Worm (Caenorhabditis elegans): ENCODE measurements around the gene lin-46.

- TF ChIP-seq egl-27 (tag; optimal IDR thresholded peaks at IDR 0.05), result no peak
- TF ChIP-seq ama-1 (optimal IDR thresholded peaks at IDR 0.05), result no peak
- TF ChIP-seq lin-39 (tag; optimal IDR thresholded peaks at IDR 0.05), result no peak
- TF ChIP-seq mab-5 (tag; optimal IDR thresholded peaks at IDR 0.05), result no peak
- no peak for TF ChIP-seq ceh-16 (tag; optimal IDR thresholded peaks at IDR 0.05)
- no peak for TF ChIP-seq fos-1 (tag; optimal IDR thresholded peaks at IDR 0.05)
- no peak for TF ChIP-seq skn-1 (tag; optimal IDR thresholded peaks at IDR 0.05)
- TF ChIP-seq alr-1 (tag; optimal IDR thresholded peaks at IDR 0.05), result no peak
- TF ChIP-seq nhr-12 (tag; optimal IDR thresholded peaks at IDR 0.05), result no peak
Observed at ce11 chrV:12987061-12987460, 18.4 kb downstream of the lin-46 start, which contains the start of gene shw-3.
